Worm (Caenorhabditis elegans) whole organism, young adult: ENCODE results near the gene C56G2.5.

Source experiments
- F22D6.2 ChIP-seq: sonication (generic microtip); optimal IDR thresholded peaks from 2 replicates; lab custom pipeline; 2016; ENCODE audit warnings: mild to moderate bottlenecking, missing genetic modification characterization, missing compliant biosample characterization
- Y53F4B.3 ChIP-seq: fragments of 200-800 bp; sonication (Bioruptor generic); IDR thresholded peaks from 2 replicates; pipeline ENCODE4 v1.3.6; 2022; ENCODE audit warnings: missing genetic modification reagents, missing genetic modification characterization, missing compliant biosample characterization
- ama-1 ChIP-seq, 3 experiments: fragments of 150-350 bp in 1 of 3; sonication (generic microtip) in 2 of 3; optimal IDR thresholded peaks; 2 replicates each; lab custom pipeline; 2014 to 2018; ENCODE audit warnings: missing biosample characterization in 2 of 3, missing genetic modification characterization in 2 of 3, missing genetic modification reagents in 2 of 3
- dpl-1 ChIP-seq: fragments of 150-350 bp; optimal IDR thresholded peaks from 2 replicates; lab custom pipeline; 2014; ENCODE audit warnings: missing biosample characterization, missing genetic modification reagents, missing genetic modification characterization
- lir-1 ChIP-seq: fragments of 200-800 bp; sonication (Bioruptor generic); conservative IDR thresholded peaks from 2 replicates; pipeline ENCODE4 v1.3.6; 2022; ENCODE audit warnings: missing genetic modification reagents, missing genetic modification characterization, missing compliant biosample characterization
- lsy-27 ChIP-seq: sonication (generic microtip); optimal IDR thresholded peaks from 2 replicates; lab custom pipeline; 2017; ENCODE audit warnings: missing genetic modification characterization, mild to moderate bottlenecking, missing compliant biosample characterization, antibody characterized with exemption, missing genotype, borderline replicate concordance; ENCODE audit not compliant: insufficient read depth
- madf-10 ChIP-seq: sonication (generic microtip); optimal IDR thresholded peaks from 2 replicates; lab custom pipeline; 2016; ENCODE audit warnings: mild to moderate bottlenecking, missing genetic modification characterization, missing compliant biosample characterization
- nhr-90 ChIP-seq: sonication (generic microtip); optimal IDR thresholded peaks from 2 replicates; lab custom pipeline; 2016; ENCODE audit warnings: missing genotype, mild to moderate bottlenecking, missing genetic modification characterization, missing compliant biosample characterization
- pha-4 ChIP-seq: fragments of 150-350 bp; sonication (generic microtip); optimal IDR thresholded peaks from 2 replicates; lab custom pipeline; 2014; ENCODE audit warnings: missing biosample characterization, missing genetic modification reagents, missing genetic modification characterization
- sea-2 ChIP-seq: fragments of 200-800 bp; sonication (Bioruptor generic); IDR thresholded peaks from 2 replicates; pipeline ENCODE4 v1.3.6; 2022; ENCODE audit warnings: missing genetic modification characterization, missing compliant biosample characterization
- snpc-1.3 ChIP-seq: sonication (generic microtip); optimal IDR thresholded peaks from 2 replicates; lab custom pipeline; 2017; ENCODE audit warnings: missing genetic modification characterization, mild to moderate bottlenecking, missing compliant biosample characterization, antibody characterized with exemption, moderate library complexity, missing genotype, missing genetic modification reagents; ENCODE audit not compliant: insufficient read depth
- snpc-4 ChIP-seq, 5 experiments: fragments of 150-350 bp in 1 of 5; sonication (generic microtip) in 4 of 5; optimal IDR thresholded peaks; 2 replicates each; lab custom pipeline; 2014 to 2018; ENCODE audit warnings: missing genetic modification characterization in 5 of 5, missing biosample characterization in 3 of 5, antibody characterized with exemption in 2 of 5, mild to moderate bottlenecking in 2 of 5, missing compliant biosample characterization in 2 of 5, missing genotype in 2 of 5, moderate library complexity in 2 of 5, missing genetic modification reagents in 1 of 5
- unc-62 ChIP-seq: fragments of 150-350 bp; optimal IDR thresholded peaks from 2 replicates; lab custom pipeline; 2014; ENCODE audit warnings: missing biosample characterization, missing genetic modification reagents, missing genetic modification characterization

DNA sequence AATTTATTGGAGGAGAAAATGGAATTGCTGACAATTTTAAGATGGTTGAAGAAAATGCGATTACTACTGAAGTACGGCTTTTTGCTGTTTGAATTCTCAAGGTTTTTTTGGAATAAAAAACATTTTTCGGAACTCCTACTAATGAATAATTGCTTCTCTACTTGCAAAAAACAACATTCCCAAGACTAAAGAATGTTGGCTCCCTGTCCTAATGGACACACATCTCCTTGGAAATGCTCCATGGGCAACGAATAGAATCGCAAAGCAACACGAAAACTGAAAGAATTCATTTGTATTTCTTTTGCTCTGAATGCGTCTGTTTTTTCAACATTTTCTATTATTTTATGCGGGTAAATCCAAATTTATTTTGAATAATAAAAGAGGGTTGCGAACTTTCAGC lies 51.2 kb downstream of the C56G2.5 start, which contains the start of gene C18F10.2:
- no peak for TF ChIP-seq lsy-27 (tag; lab: Kevin White, UChicago)
- TF ChIP-seq pha-4 (tag; lab: Kevin White, UChicago), result no peak
- TF ChIP-seq madf-10 (tag; lab: Kevin White, UChicago), result no peak
- TF ChIP-seq nhr-90, result no peak
- TF ChIP-seq unc-62 (GFP tag; lab: Kevin White, UChicago), result no peak
- TF ChIP-seq ama-1 (optimal IDR thresholded peaks at IDR 0.05; lab: Kevin White, UChicago), result no peak
- no peak for TF ChIP-seq ama-1 (GFP tag; optimal IDR thresholded peaks at IDR 0.05; lab: Kevin White, UChicago)
- TF ChIP-seq snpc-4 (GFP tag; optimal IDR thresholded peaks at IDR 0.05; lab: Kevin White, UChicago), result no peak
- TF ChIP-seq snpc-4 (tag; optimal IDR thresholded peaks at IDR 0.05; lab: Kevin White, UChicago), result no peak
- TF ChIP-seq sea-2 (GFP tag; lab: Robert Waterston, UW), result no peak
- TF ChIP-seq F22D6.2 (tag; lab: Kevin White, UChicago), result no peak
- TF ChIP-seq Y53F4B.3 (GFP tag; lab: Robert Waterston, UW), result no peak
- TF ChIP-seq snpc-1.3 (tag; lab: Kevin White, UChicago), result no peak
- TF ChIP-seq dpl-1 (GFP tag; lab: Kevin White, UChicago), result no peak
- TF ChIP-seq lir-1 (GFP tag; lab: Robert Waterston, UW), result no peak
